Fruit fly (Drosophila melanogaster): Measurements from ENCODE around the gene Pgd.

dm6 chrX:2123965-2124688, 20.8 kb upstream of the Pgd start:
- TF ChIP-seq CG11294 (GFP tag; IDR thresholded peaks at IDR 0.05) (peak; percentile 84), CG3919 (GFP tag; optimal IDR thresholded peaks at IDR 0.05) (peak; percentile 72), dsx (GFP tag; optimal IDR thresholded peaks at IDR 0.05; ENCODE audit: poor library complexity, severe bottlenecking) (peak; percentile 80), Sox102F (GFP tag; optimal IDR thresholded peaks at IDR 0.05) (peak; percentile 49), CG8119 (GFP tag; IDR thresholded peaks at IDR 0.05) (peak; percentile 91), CG3032 (tag; optimal IDR thresholded peaks at IDR 0.05) (peak; percentile 93), OdsH (GFP tag; optimal IDR thresholded peaks at IDR 0.05) (peak; percentile 83), CG6854 (GFP tag; optimal IDR thresholded peaks at IDR 0.05) (peak; percentile 85), CG16779 (tag; optimal IDR thresholded peaks at IDR 0.05) (peak; percentile 84), vri (GFP tag; optimal IDR thresholded peaks at IDR 0.05) (peak; percentile 46), CG7368 (GFP tag; optimal IDR thresholded peaks at IDR 0.05) (peak; percentile 69)
